Worm (Caenorhabditis elegans): Measurements from ENCODE around the gene F58G6.7.

The F58G6.7 gene

ce11 chrIV:9632094-9632493, 22.0 kb upstream of the F58G6.7 start:
- TF ChIP-seq blmp-1 (tag; optimal IDR thresholded peaks at IDR 0.05; ENCODE audit: insufficient read depth) = peak; percentile 40
- no peak for TF ChIP-seq nhr-237 (tag; optimal IDR thresholded peaks at IDR 0.05)
- peak; percentile 58 for TF ChIP-seq sma-9 (GFP tag; optimal IDR thresholded peaks at IDR 0.05)
- no peak for TF ChIP-seq sma-9 (tag; optimal IDR thresholded peaks at IDR 0.05)
- TF ChIP-seq nhr-21 (tag; optimal IDR thresholded peaks at IDR 0.05) = peak; percentile 28

ce11 chrIV:9632966-9633494, 21.1 kb upstream of the F58G6.7 start:
- no peak for TF ChIP-seq mbf-1 (tag; optimal IDR thresholded peaks at IDR 0.05)
- TF ChIP-seq Y55F3AM.14 (GFP tag; optimal IDR thresholded peaks at IDR 0.05) = no peak
- TF ChIP-seq crh-2 (tag; optimal IDR thresholded peaks at IDR 0.05) = no peak
- no peak for TF ChIP-seq zag-1 (tag; optimal IDR thresholded peaks at IDR 0.05)
- no peak for TF ChIP-seq egl-27 (tag; optimal IDR thresholded peaks at IDR 0.05)
- TF ChIP-seq elt-3 (tag; optimal IDR thresholded peaks at IDR 0.05) = no peak
- peak; percentile 4 for TF ChIP-seq nhr-25 (tag; optimal IDR thresholded peaks at IDR 0.05)
- TF ChIP-seq nhr-6 (tag; optimal IDR thresholded peaks at IDR 0.05) = no peak
- peak; percentile 15 for TF ChIP-seq sma-3 (GFP tag; optimal IDR thresholded peaks at IDR 0.05)
- no peak for TF ChIP-seq mdl-1 (tag; optimal IDR thresholded peaks at IDR 0.05)
- peak; percentile 53 for TF ChIP-seq sma-9 (GFP tag; optimal IDR thresholded peaks at IDR 0.05)
- no peak for TF ChIP-seq sma-9 (tag; optimal IDR thresholded peaks at IDR 0.05)
- no peak for TF ChIP-seq lin-11 (tag; optimal IDR thresholded peaks at IDR 0.05)
- TF ChIP-seq ztf-1 (GFP tag; conservative IDR thresholded peaks at IDR 0.05) = no peak
- no peak for TF ChIP-seq nhr-21 (tag; optimal IDR thresholded peaks at IDR 0.05)

ce11 chrIV:9633889-9634288, 20.2 kb upstream of the F58G6.7 start:
- TF ChIP-seq aly-2 (tag; optimal IDR thresholded peaks at IDR 0.05) (no peak), skn-1 (tag; optimal IDR thresholded peaks at IDR 0.05) (no peak), ztf-1 (GFP tag; conservative IDR thresholded peaks at IDR 0.05) (no peak), ceh-82 (tag; optimal IDR thresholded peaks at IDR 0.05) (no peak), nhr-12 (tag; optimal IDR thresholded peaks at IDR 0.05) (no peak), egl-27 (tag; optimal IDR thresholded peaks at IDR 0.05) (no peak), sma-3 (GFP tag; optimal IDR thresholded peaks at IDR 0.05) (peak; percentile 62), blmp-1 (tag; optimal IDR thresholded peaks at IDR 0.05; ENCODE audit: insufficient read depth) (peak; percentile 54)

- no peak for TF ChIP-seq nhr-77 (tag; optimal IDR thresholded peaks at IDR 0.05)
Observed at ce11 chrIV:9634848-9635247, 19.3 kb upstream of the F58G6.7 start, which contains the start of gene mca-1. Gene mca-1, minus strand, starts transcription at chrIV:9634948.

- TF ChIP-seq ZK546.5 (tag; optimal IDR thresholded peaks at IDR 0.05) (no peak), nhr-25 (tag; optimal IDR thresholded peaks at IDR 0.05) (no peak), blmp-1 (tag; optimal IDR thresholded peaks at IDR 0.05; ENCODE audit: insufficient read depth) (no peak), nhr-237 (tag; optimal IDR thresholded peaks at IDR 0.05) (no peak), sma-9 (GFP tag; optimal IDR thresholded peaks at IDR 0.05) (no peak), sma-9 (tag; optimal IDR thresholded peaks at IDR 0.05) (no peak), ceh-16 (tag; optimal IDR thresholded peaks at IDR 0.05) (no peak), nhr-23 (tag; optimal IDR thresholded peaks at IDR 0.05) (no peak), zag-1 (tag; optimal IDR thresholded peaks at IDR 0.05) (no peak), peb-1 (tag; optimal IDR thresholded peaks at IDR 0.05) (no peak), lsy-2 (tag; optimal IDR thresholded peaks at IDR 0.05) (no peak), ama-1 (optimal IDR thresholded peaks at IDR 0.05) (no peak)
Observed at ce11 chrIV:9641925-9642324, 12.2 kb upstream of the F58G6.7 start, which contains the start of gene del-2. Gene del-2, minus strand, starts transcription at chrIV:9642025.

- TF ChIP-seq lin-11 (tag; optimal IDR thresholded peaks at IDR 0.05) (no peak), nhr-77 (tag; optimal IDR thresholded peaks at IDR 0.05) (no peak), ceh-82 (tag; optimal IDR thresholded peaks at IDR 0.05) (no peak), ztf-4 (tag; optimal IDR thresholded peaks at IDR 0.05) (no peak), nhr-25 (tag; optimal IDR thresholded peaks at IDR 0.05) (no peak), elt-1 (tag; optimal IDR thresholded peaks at IDR 0.05) (no peak)
Observed at ce11 chrIV:9643188-9643587, 10.9 kb upstream of the F58G6.7 start, which contains the start of gene degl-2. Gene degl-2, plus strand, starts transcription at chrIV:9643488.
